Fruit fly (Drosophila melanogaster): ENCODE data around the gene Lsp1beta.

The Lsp1beta gene

DNA sequence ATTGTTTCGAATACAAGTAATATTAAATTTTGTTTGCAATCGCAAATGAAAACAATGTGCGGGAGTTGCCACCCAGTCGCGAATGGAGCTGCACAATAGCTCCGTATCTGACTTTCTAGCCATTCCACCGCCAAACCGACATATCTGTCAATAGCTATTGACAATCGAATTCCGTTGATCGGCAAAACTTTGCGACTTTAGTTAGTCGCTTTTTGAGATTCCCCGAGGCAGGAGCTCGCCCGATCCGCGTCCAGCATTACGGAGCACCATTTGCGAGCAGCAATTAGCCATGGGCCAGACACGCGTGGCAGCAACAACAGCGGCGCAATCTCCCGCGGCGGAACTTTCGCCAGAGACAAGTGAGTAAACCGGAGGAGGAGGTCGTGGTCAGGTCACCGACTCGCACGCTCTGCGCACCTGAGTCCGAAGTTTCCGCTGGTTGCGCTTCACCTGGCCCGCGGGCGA, 45.6 kb upstream of the Lsp1beta start, which contains the start of the genes CG4291 and kraken (continued):
- TF ChIP-seq wor (GFP tag; IDR thresholded peaks at IDR 0.05) (no peak), ci (GFP tag; IDR thresholded peaks at IDR 0.05) (peak; percentile 73), Abd-B (GFP tag; optimal IDR thresholded peaks at IDR 0.05) (no peak), CG12659 (GFP tag; optimal IDR thresholded peaks at IDR 0.05) (peak; percentile 73), Usf (GFP tag; optimal IDR thresholded peaks at IDR 0.05) (no peak), Vsx1 (GFP tag; optimal IDR thresholded peaks at IDR 0.05) (peak; percentile 79), Tbp (GFP tag; optimal IDR thresholded peaks at IDR 0.05) (no peak), HLHmδ (GFP tag; optimal IDR thresholded peaks at IDR 0.05) (peak; percentile 55), Hand (GFP tag; optimal IDR thresholded peaks at IDR 0.05) (no peak), CG10979 (tag; optimal IDR thresholded peaks at IDR 0.05) (peak; percentile 3), dimm (GFP tag; IDR thresholded peaks at IDR 0.05) (no peak), CG4328 (GFP tag; optimal IDR thresholded peaks at IDR 0.05) (peak; percentile 31), tup (GFP tag; optimal IDR thresholded peaks at IDR 0.05) (no peak), CG1647 (GFP tag; optimal IDR thresholded peaks at IDR 0.05) (no peak), pros (GFP tag; optimal IDR thresholded peaks at IDR 0.05) (no peak), Myb (GFP tag; optimal IDR thresholded peaks at IDR 0.05) (peak; percentile 61), lbe (GFP tag; optimal IDR thresholded peaks at IDR 0.05) (peak; percentile 9), H2.0 (GFP tag; IDR thresholded peaks at IDR 0.05) (peak; percentile 53; the same call in 1 of the 2 replicates), pzg (GFP tag; optimal IDR thresholded peaks at IDR 0.05) (peak; percentile 90), Eip74EF (GFP tag; optimal IDR thresholded peaks at IDR 0.05) (peak in 1 of 2 experiments; percentile 4), CG42726 (GFP tag; IDR thresholded peaks at IDR 0.05; ENCODE audit: partially characterized antibody) (peak; percentile 64; the same call in 1 of the 2 replicates), Jarid2 (GFP tag; optimal IDR thresholded peaks at IDR 0.05) (peak; percentile 88), Opbp (GFP tag; IDR thresholded peaks at IDR 0.05; ENCODE audit: partially characterized antibody) (peak; percentile 70), lilli (GFP tag; optimal IDR thresholded peaks at IDR 0.05) (peak; percentile 78), Mrtf (GFP tag; IDR thresholded peaks at IDR 0.05) (no peak; the same call in 2 of the 3 replicates), CG6272 (GFP tag; IDR thresholded peaks at IDR 0.05) (peak; percentile 9; the same call in 1 of the 2 replicates), Elba2 (GFP tag; optimal IDR thresholded peaks at IDR 0.05) (no peak), sd (tag; optimal IDR thresholded peaks at IDR 0.05) (peak; percentile 98), aop (GFP tag; IDR thresholded peaks at IDR 0.05) (peak; percentile 62; the same call in 1 of the 2 replicates), ken (GFP tag; IDR thresholded peaks at IDR 0.05) (peak; percentile 63; the same call in 2 of the 3 replicates)

DNA sequence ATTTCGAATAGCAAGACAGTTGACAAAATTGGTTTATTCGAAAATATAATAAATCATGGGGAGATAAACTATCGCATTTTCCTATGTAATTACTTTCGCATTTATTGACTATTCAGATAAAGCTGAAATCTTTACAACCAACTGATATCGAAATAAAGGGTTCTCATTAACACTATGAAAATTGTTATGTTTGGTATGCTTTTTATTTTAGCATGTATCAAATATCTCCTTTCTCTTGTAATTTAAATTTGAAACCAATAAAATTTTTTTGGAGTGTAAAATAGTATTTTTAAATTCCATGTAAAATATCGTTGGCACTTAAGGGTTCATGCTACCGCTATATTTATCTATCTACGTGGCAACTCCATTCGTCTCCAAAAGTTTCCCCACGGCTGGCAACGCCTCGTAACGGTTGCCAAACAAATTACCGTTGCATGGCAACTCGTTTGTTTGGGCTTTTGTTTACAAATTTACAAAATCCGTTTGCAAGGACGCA, 43.2 kb upstream of the Lsp1beta start, which contains the start of gene CG13949:
TSS of gene CG13949 (plus strand) at position 286 of the 496 bp plus-strand sequence.
- TF ChIP-seq so (GFP tag; IDR thresholded peaks at IDR 0.05) = no peak
- TF ChIP-seq CG14441 (GFP tag; IDR thresholded peaks at IDR 0.05) = peak; percentile 83
- 0 out of 3 replicates have a peak, but pooled peaks have one; percentile 64 for TF ChIP-seq gce (GFP tag; IDR thresholded peaks at IDR 0.05)
- peak; percentile 82 for TF ChIP-seq MBD-R2 (GFP tag; IDR thresholded peaks at IDR 0.05)
- TF ChIP-seq cwo (GFP tag; optimal IDR thresholded peaks at IDR 0.05) = peak; percentile 37
- no peak for TF ChIP-seq Trl (optimal IDR thresholded peaks at IDR 0.05)
- peak; percentile 60 for TF ChIP-seq Trl (GFP tag; optimal IDR thresholded peaks at IDR 0.05)
- TF ChIP-seq Atf3 (GFP tag; optimal IDR thresholded peaks at IDR 0.05) = peak; percentile 8
- TF ChIP-seq Nf-YB (GFP tag; optimal IDR thresholded peaks at IDR 0.05) = peak; percentile 27
- TF ChIP-seq dati (GFP tag; IDR thresholded peaks at IDR 0.05) = peak; percentile 60; the same call in 1 of the 2 replicates
- peak; percentile 52; the same call in 2 of the 3 replicates for TF ChIP-seq CG14050 (GFP tag; IDR thresholded peaks at IDR 0.05)
- peak; percentile 79 for TF ChIP-seq NFAT (GFP tag; IDR thresholded peaks at IDR 0.05)
- TF ChIP-seq CG4404 (GFP tag; IDR thresholded peaks at IDR 0.05) = 0 out of 2 replicates have a peak, but pooled peaks have one; percentile 24
- no peak for TF ChIP-seq CG12744 (GFP tag; optimal IDR thresholded peaks at IDR 0.05)
- no peak for TF ChIP-seq CG15011 (GFP tag; optimal IDR thresholded peaks at IDR 0.05)
- peak; percentile 65 for TF ChIP-seq BEAF-32 (GFP tag; optimal IDR thresholded peaks at IDR 0.05)
- TF ChIP-seq Eip74EF (GFP tag; optimal IDR thresholded peaks at IDR 0.05) = peak in 1 of 2 experiments; percentile 27
- TF ChIP-seq Elba2 (GFP tag; optimal IDR thresholded peaks at IDR 0.05) = no peak
- peak; percentile 89 for TF ChIP-seq Med (GFP tag)
- TF ChIP-seq Vsx1 (GFP tag; optimal IDR thresholded peaks at IDR 0.05) = no peak
- TF ChIP-seq Poxn (GFP tag; IDR thresholded peaks at IDR 0.05) = 0 out of 2 replicates have a peak, but pooled peaks have one; percentile 8
- peak; percentile 23 for TF ChIP-seq CG16863 (GFP tag; optimal IDR thresholded peaks at IDR 0.05)
- TF ChIP-seq CG7745 (tag; optimal IDR thresholded peaks at IDR 0.05) = peak; percentile 38

Data from whole organism, embryonic.